Worm (Caenorhabditis elegans) whole organism, L3 larva: ENCODE results near the gene ins-13.
A peak's percentile ranks its signal among the peaks of the same experiment; 100 is the strongest.

ENCODE experiments used
- R02D3.7 ChIP-seq: fragments of 150-350 bp; optimal IDR thresholded peaks from 2 replicates; lab custom pipeline; 2014; ENCODE audit warnings: missing biosample characterization, missing genetic modification characterization
- aly-2 ChIP-seq: fragments of 150-350 bp; optimal IDR thresholded peaks from 2 replicates; lab custom pipeline; 2014; ENCODE audit warnings: missing biosample characterization, missing genetic modification characterization
- ceh-16 ChIP-seq: sonication (generic microtip); optimal IDR thresholded peaks from 2 replicates; lab custom pipeline; 2017; ENCODE audit warnings: missing biosample characterization, missing genetic modification characterization
- ceh-9 ChIP-seq: sonication (generic microtip); optimal IDR thresholded peaks from 2 replicates; lab custom pipeline; 2018; ENCODE audit warnings: missing biosample characterization, missing genetic modification characterization
- egl-5 ChIP-seq: fragments of 150-350 bp; optimal IDR thresholded peaks from 2 replicates; lab custom pipeline; 2017; ENCODE audit warnings: missing biosample characterization, missing genetic modification reagents, missing genetic modification characterization, inconsistent platforms
- elt-1 ChIP-seq: fragments of 150-350 bp; optimal IDR thresholded peaks from 2 replicates; lab custom pipeline; 2014; ENCODE audit warnings: missing biosample characterization, missing genetic modification characterization
- elt-2 ChIP-seq: sonication (generic microtip); optimal IDR thresholded peaks from 2 replicates; lab custom pipeline; 2016; ENCODE audit warnings: missing genetic modification reagents, mild to moderate bottlenecking, missing genetic modification characterization, missing compliant biosample characterization
- fkh-10 ChIP-seq: sonication (generic microtip); optimal IDR thresholded peaks from 2 replicates; lab custom pipeline; 2017; ENCODE audit warnings: missing biosample characterization, missing genetic modification reagents, missing genetic modification characterization
- lin-15B ChIP-seq: fragments of 150-350 bp; optimal IDR thresholded peaks from 2 replicates; lab custom pipeline; 2014; ENCODE audit warnings: missing biosample characterization, missing genetic modification characterization
- lin-39 ChIP-seq: fragments of 150-350 bp; optimal IDR thresholded peaks from 2 replicates; lab custom pipeline; 2018; ENCODE audit warnings: missing biosample characterization, missing genetic modification reagents, missing genetic modification characterization
- lsy-12 ChIP-seq: sonication (generic microtip); optimal IDR thresholded peaks from 2 replicates; lab custom pipeline; 2016; ENCODE audit warnings: mild to moderate bottlenecking, missing genetic modification characterization, missing compliant biosample characterization
- mdl-1 ChIP-seq: fragments of 150-350 bp; optimal IDR thresholded peaks from 2 replicates; lab custom pipeline; 2014; ENCODE audit warnings: missing biosample characterization, missing genetic modification characterization
- nfya-1 ChIP-seq: sonication (generic microtip); optimal IDR thresholded peaks from 2 replicates; lab custom pipeline; 2017; ENCODE audit warnings: missing genetic modification characterization, mild to moderate bottlenecking, missing compliant biosample characterization, antibody characterized with exemption, moderate library complexity; ENCODE audit not compliant: insufficient read depth
- nhr-23 ChIP-seq: fragments of 150-350 bp; optimal IDR thresholded peaks from 2 replicates; lab custom pipeline; 2014; ENCODE audit warnings: missing biosample characterization, missing genetic modification reagents, missing genetic modification characterization
- nhr-237 ChIP-seq: fragments of 150-350 bp; optimal IDR thresholded peaks from 2 replicates; lab custom pipeline; 2014; ENCODE audit warnings: missing biosample characterization, missing genetic modification characterization
- nhr-25 ChIP-seq: sonication (generic microtip); optimal IDR thresholded peaks from 2 replicates; lab custom pipeline; 2017; ENCODE audit warnings: missing biosample characterization, missing genetic modification characterization
- nhr-77 ChIP-seq: fragments of 150-350 bp; optimal IDR thresholded peaks from 2 replicates; lab custom pipeline; 2014; ENCODE audit warnings: missing biosample characterization, missing genetic modification characterization
- pha-4 ChIP-seq: fragments of 150-350 bp; optimal IDR thresholded peaks from 2 replicates; lab custom pipeline; 2014; ENCODE audit warnings: missing biosample characterization, missing genetic modification reagents, missing genetic modification characterization
- pqm-1 ChIP-seq: fragments of 150-350 bp; optimal IDR thresholded peaks from 2 replicates; lab custom pipeline; 2017; ENCODE audit warnings: missing biosample characterization, missing genetic modification characterization, inconsistent platforms
- skn-1 ChIP-seq: fragments of 150-350 bp; optimal IDR thresholded peaks from 2 replicates; lab custom pipeline; 2014; ENCODE audit warnings: missing biosample characterization, missing genetic modification characterization
- snpc-4 ChIP-seq: fragments of 150-350 bp; optimal IDR thresholded peaks from 2 replicates; lab custom pipeline; 2014; ENCODE audit warnings: missing biosample characterization, missing genetic modification characterization
- ztf-11 ChIP-seq: fragments of 150-350 bp; optimal IDR thresholded peaks from 2 replicates; lab custom pipeline; 2014; ENCODE audit warnings: missing biosample characterization, missing genetic modification characterization
- ztf-4 ChIP-seq: fragments of 150-350 bp; optimal IDR thresholded peaks from 2 replicates; lab custom pipeline; 2014; ENCODE audit warnings: missing biosample characterization, missing genetic modification characterization

ins-13 gene

DNA sequence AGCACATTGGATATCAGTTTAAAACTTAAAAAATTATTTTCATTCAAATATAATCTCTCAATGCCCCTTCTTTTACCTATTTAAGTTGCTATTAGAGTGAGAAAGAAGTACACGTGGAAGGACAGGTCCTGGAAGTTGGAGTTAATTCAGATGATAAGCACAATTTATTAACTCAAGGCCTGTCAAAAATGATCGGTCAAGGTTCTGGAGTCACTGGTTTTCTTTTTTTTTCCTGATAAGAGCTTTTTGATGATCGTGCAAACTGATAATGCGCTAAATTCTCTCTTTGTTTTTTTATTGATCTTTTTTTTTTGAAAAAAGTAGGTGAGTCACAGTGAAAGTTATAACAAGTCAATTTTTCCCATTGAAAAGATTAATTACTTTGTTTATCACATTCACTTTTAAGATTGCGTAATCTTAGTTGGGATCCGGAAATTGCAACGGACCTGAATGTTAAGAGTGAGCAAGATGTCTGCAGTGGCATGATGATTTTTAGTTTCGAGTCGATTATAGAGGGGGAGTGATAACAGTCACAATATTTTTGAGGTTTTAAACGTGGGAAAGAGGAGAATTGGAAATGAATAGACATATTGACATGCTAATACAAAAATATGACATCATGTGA lies 32.1 kb downstream of the ins-13 start:
- TF ChIP-seq fkh-10 (GFP tag; lab: Kevin White, UChicago): no peak
- TF ChIP-seq elt-2 (tag; lab: Kevin White, UChicago): peak; percentile 100
- TF ChIP-seq pqm-1 (tag; lab: Kevin White, UChicago): peak; percentile 68

DNA sequence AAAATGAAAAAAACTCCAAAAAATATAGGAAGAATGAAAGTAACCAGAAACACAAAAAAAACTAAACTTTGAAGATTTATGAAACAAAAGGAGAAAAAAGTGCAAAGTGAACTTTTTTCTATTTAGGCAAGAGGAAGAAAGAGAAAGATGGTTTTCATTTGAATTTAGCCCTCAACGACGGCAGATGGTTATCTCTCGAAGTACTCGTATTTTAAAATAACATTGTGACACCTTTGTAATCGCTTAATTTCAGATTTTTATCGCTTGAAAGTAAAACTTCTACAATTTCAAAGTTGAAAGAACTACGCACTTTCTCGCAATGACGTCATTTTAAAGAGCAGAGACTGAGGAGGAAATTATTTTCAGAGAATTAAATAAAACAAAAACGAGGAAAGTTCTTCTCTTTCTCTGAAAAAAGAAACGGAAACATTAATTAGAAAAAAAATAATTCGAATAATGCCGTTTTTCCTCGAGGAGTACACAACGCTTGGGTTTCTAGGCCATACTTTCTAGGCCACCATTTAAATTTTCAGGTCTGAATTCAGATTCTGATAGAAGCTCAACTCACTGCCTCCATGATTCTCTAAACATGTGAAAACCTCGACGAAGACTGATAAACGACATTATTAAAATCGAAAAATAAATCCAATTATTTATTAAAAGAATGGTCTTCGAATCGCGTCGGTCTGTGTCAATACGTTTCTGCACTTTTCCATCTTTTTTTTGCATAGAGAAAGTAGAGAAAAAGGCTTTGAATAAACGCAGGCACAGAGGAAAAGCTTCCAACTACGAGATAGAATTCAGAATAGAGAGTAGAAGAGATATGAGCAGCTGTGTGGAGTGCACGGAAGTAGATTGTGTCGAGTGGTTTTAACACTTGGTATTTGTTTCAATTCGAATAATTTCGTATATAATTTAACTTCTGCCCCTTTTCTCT lies 33.0 kb downstream of the ins-13 start:
- TF ChIP-seq egl-5: no peak
- TF ChIP-seq elt-1: peak; percentile 63
- TF ChIP-seq nhr-25 (tag; lab: Kevin White, UChicago): peak; percentile 39
- TF ChIP-seq pha-4: peak; percentile 38
- TF ChIP-seq nfya-1 (tag; lab: Kevin White, UChicago): peak; percentile 64
- no peak for TF ChIP-seq aly-2
- peak; percentile 2 for TF ChIP-seq lin-15B (tag; lab: Kevin White, UChicago)
- TF ChIP-seq, all 47 proteins: peak for 5

ce11 chrII:5505820-5506287 lies 38.8 kb downstream of the ins-13 start, which contains the start of gene npp-24:
TSS of gene npp-24 (plus strand) at chrII:5505870.
- TF ChIP-seq R02D3.7 (tag; lab: Kevin White, UChicago) (no peak), pha-4 (peak; percentile 27), lin-15B (tag; lab: Kevin White, UChicago) (peak; percentile 1), elt-2 (tag; lab: Kevin White, UChicago) (peak; percentile 23)

- TF ChIP-seq elt-2 (tag; lab: Kevin White, UChicago) (peak; percentile 67), fkh-10 (GFP tag; lab: Kevin White, UChicago) (no peak)
- TF ChIP-seq, all 47 proteins: peak for 1
These were observed 40.9 kb downstream of the ins-13 start, which contains the start of gene cyp-44A1 for ce11 chrII:5503760-5504159. TSS of gene cyp-44A1 (plus strand) at chrII:5504044.

DNA sequence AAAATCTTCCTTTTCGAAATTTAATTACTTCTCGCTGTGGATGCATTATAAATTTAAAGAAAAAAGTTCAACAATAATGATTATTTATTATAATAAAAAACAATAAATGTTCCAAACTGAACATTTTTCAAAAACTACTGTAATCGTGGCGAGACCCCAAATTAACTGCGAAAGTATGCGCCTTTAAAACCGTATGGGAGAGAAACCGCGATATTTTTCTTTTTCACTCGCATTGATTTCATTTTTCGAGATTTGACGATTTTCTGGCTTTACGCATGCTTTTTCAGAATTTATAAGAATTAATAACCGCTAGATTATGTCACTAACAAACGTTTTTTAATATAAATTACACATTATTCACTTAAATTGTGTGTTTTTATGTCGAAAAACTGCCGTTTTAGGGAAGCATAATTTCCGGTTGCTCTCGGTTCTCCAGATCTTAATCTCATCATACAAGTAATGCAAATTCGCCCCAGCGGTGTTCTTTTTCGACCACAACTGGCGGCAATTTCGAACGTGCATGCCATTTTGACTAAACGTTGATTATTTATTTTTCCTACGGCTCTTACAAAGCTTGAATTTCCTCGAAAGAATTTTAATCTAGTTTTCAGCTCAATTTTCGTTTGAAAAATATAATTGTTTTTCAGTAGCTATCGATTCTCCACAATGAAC lies 43.5 kb downstream of the ins-13 start, which contains the start of gene F12A10.8:
Gene F12A10.8 (minus strand): TSS at position 79 of the 672 bp plus-strand sequence.
- TF ChIP-seq elt-2 (tag; lab: Kevin White, UChicago): peak; percentile 13
- peak; percentile 5 for TF ChIP-seq elt-1
- TF ChIP-seq lin-15B (tag; lab: Kevin White, UChicago): peak; percentile 76
- peak; percentile 37 for TF ChIP-seq lin-39 (tag; lab: Kevin White, UChicago)
- no peak for TF ChIP-seq mdl-1
- peak; percentile 44 for TF ChIP-seq nfya-1 (tag; lab: Kevin White, UChicago)

DNA sequence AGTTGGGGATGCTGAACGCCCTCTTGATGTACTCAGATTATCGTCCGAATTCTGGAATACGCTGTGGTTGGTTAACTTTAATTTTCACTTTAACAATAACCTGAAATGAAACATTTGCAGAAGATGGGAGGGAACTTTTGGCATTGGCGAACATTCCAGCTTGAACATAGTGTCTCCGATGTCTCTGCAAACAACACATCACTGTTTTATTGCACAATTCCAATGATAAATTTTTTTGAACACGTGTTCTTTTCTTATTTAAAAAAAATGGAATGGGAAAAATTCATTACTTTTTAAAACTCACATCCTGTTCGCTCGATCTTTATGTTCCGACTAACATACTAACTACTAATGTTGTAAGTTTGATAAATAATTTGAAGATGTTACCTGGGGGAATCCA lies 44.2 kb downstream of the ins-13 start, which contains the start of gene fzy-1:
Gene fzy-1 (plus strand): TSS at position 301 of the 400 bp plus-strand sequence.
- TF ChIP-seq ceh-16 (no peak), elt-2 (tag; lab: Kevin White, UChicago) (no peak), ztf-11 (tag; lab: Kevin White, UChicago) (no peak), mdl-1 (no peak), skn-1 (tag; lab: Kevin White, UChicago) (no peak), nhr-237 (tag; lab: Kevin White, UChicago) (no peak), ztf-4 (tag; lab: Kevin White, UChicago) (no peak), nhr-77 (tag; lab: Kevin White, UChicago) (no peak), nhr-23 (tag; lab: Kevin White, UChicago) (no peak), elt-1 (no peak), snpc-4 (tag; lab: Kevin White, UChicago) (no peak), ceh-9 (tag; lab: Kevin White, UChicago) (no peak), lsy-12 (tag; lab: Kevin White, UChicago) (no peak), R02D3.7 (tag; lab: Kevin White, UChicago) (no peak), egl-5 (no peak)
